Worm (Caenorhabditis elegans): Measurements from ENCODE around the gene F10E7.1.

DNA sequence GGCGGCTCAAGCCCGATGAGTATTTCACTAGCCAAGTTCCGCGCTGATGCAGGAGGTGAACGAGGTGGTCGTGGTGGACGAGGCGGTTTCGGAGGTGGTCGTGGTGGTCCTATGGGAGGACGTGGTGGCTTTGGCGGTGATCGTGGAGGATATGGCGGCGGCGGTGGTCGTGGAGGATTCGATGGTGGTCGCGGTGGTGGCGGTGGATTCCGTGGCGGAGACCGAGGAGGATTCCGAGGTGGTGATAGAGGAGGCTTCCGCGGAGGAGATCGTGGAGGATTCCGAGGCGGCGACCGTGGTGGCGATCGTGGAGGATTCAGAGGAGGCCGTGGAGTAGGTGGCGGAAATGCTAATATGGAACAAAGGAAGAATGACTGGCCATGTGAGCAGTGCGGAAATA lies 28.2 kb downstream of the F10E7.1 start:
- TF ChIP-seq T22C8.4 (GFP tag; IDR thresholded peaks at IDR 0.05): no peak
- no peak for TF ChIP-seq flt-1 (GFP tag; IDR thresholded peaks at IDR 0.05)
- TF ChIP-seq klf-2 (GFP tag; conservative IDR thresholded peaks at IDR 0.05): no peak
- TF ChIP-seq ztf-29 (GFP tag; IDR thresholded peaks at IDR 0.05): no peak

Data from whole organism, midembryonic.